Worm (Caenorhabditis elegans): ENCODE data around the gene nhr-4.

nhr-4 gene

ce11 chrIV:9878893-9879379 lies at the start of gene nhr-4:
Gene nhr-4 (plus strand): TSS chrIV:9879329.
- TF ChIP-seq nhr-6 (tag; optimal IDR thresholded peaks at IDR 0.05), result no peak
- TF ChIP-seq blmp-1 (tag; optimal IDR thresholded peaks at IDR 0.05; ENCODE audit: insufficient read depth), result no peak
- TF ChIP-seq nhr-21 (tag; optimal IDR thresholded peaks at IDR 0.05), result no peak
- TF ChIP-seq ama-1 (optimal IDR thresholded peaks at IDR 0.05), result no peak
- TF ChIP-seq mbf-1 (tag; optimal IDR thresholded peaks at IDR 0.05), result no peak
- no peak for TF ChIP-seq peb-1 (tag; optimal IDR thresholded peaks at IDR 0.05)
- TF ChIP-seq sma-9 (GFP tag; optimal IDR thresholded peaks at IDR 0.05), result no peak
- no peak for TF ChIP-seq sma-9 (tag; optimal IDR thresholded peaks at IDR 0.05)
- no peak for TF ChIP-seq nhr-237 (tag; optimal IDR thresholded peaks at IDR 0.05)
- TF ChIP-seq crh-2 (tag; optimal IDR thresholded peaks at IDR 0.05), result no peak
- TF ChIP-seq ztf-11 (tag; optimal IDR thresholded peaks at IDR 0.05), result no peak
- no peak for TF ChIP-seq nhr-77 (tag; optimal IDR thresholded peaks at IDR 0.05)
- TF ChIP-seq elt-1 (tag; optimal IDR thresholded peaks at IDR 0.05), result no peak
- no peak for TF ChIP-seq nhr-25 (tag; optimal IDR thresholded peaks at IDR 0.05)
- TF ChIP-seq skn-1 (tag; optimal IDR thresholded peaks at IDR 0.05), result no peak
- TF ChIP-seq sem-4 (tag; optimal IDR thresholded peaks at IDR 0.05), result no peak
- TF ChIP-seq ceh-16 (tag; optimal IDR thresholded peaks at IDR 0.05), result no peak
- no peak for TF ChIP-seq aly-2 (tag; optimal IDR thresholded peaks at IDR 0.05)
- TF ChIP-seq lin-11 (tag; optimal IDR thresholded peaks at IDR 0.05), result no peak

ce11 chrIV:9832586-9832985 lies 46.5 kb upstream of the nhr-4 start, which contains the start of gene kin-21:
Gene kin-21 (plus strand): TSS chrIV:9832886.
- no peak for TF ChIP-seq ztf-1 (GFP tag; conservative IDR thresholded peaks at IDR 0.05)
- no peak for TF ChIP-seq ceh-16 (tag; optimal IDR thresholded peaks at IDR 0.05)
- TF ChIP-seq nhr-10 (tag; optimal IDR thresholded peaks at IDR 0.05), result no peak
- TF ChIP-seq sma-3 (GFP tag; optimal IDR thresholded peaks at IDR 0.05), result no peak
- no peak for TF ChIP-seq unc-39 (tag; optimal IDR thresholded peaks at IDR 0.05)
- no peak for TF ChIP-seq dmd-4 (tag; optimal IDR thresholded peaks at IDR 0.05)
- TF ChIP-seq mdl-1 (tag; optimal IDR thresholded peaks at IDR 0.05), result no peak
- no peak for TF ChIP-seq snpc-4 (tag; optimal IDR thresholded peaks at IDR 0.05)
- TF ChIP-seq ZK546.5 (tag; optimal IDR thresholded peaks at IDR 0.05), result no peak
- no peak for TF ChIP-seq nhr-12 (tag; optimal IDR thresholded peaks at IDR 0.05)
- no peak for TF ChIP-seq peb-1 (tag; optimal IDR thresholded peaks at IDR 0.05)
- TF ChIP-seq C34F6.9 (tag; optimal IDR thresholded peaks at IDR 0.05), result no peak
- no peak for TF ChIP-seq ztf-11 (tag; optimal IDR thresholded peaks at IDR 0.05)
- no peak for TF ChIP-seq F13H6.1 (tag; optimal IDR thresholded peaks at IDR 0.05)
- TF ChIP-seq ama-1 (optimal IDR thresholded peaks at IDR 0.05), result no peak
- no peak for TF ChIP-seq lin-13 (GFP tag; optimal IDR thresholded peaks at IDR 0.05)
- TF ChIP-seq nhr-21 (tag; optimal IDR thresholded peaks at IDR 0.05), result no peak
- no peak for TF ChIP-seq nhr-23 (tag; optimal IDR thresholded peaks at IDR 0.05)

- TF ChIP-seq nhr-6 (tag; optimal IDR thresholded peaks at IDR 0.05) (no peak), elt-3 (tag; optimal IDR thresholded peaks at IDR 0.05) (no peak), lin-13 (GFP tag; optimal IDR thresholded peaks at IDR 0.05) (no peak), ceh-16 (tag; optimal IDR thresholded peaks at IDR 0.05) (no peak), blmp-1 (tag; optimal IDR thresholded peaks at IDR 0.05; ENCODE audit: insufficient read depth) (no peak), nhr-237 (tag; optimal IDR thresholded peaks at IDR 0.05) (no peak), ZK546.5 (tag; optimal IDR thresholded peaks at IDR 0.05) (no peak), F13H6.1 (tag; optimal IDR thresholded peaks at IDR 0.05) (no peak), nhr-129 (tag; optimal IDR thresholded peaks at IDR 0.05) (no peak), snpc-4 (tag; optimal IDR thresholded peaks at IDR 0.05) (no peak), aly-2 (tag; optimal IDR thresholded peaks at IDR 0.05) (no peak), C34F6.9 (tag; optimal IDR thresholded peaks at IDR 0.05) (no peak), lsy-2 (tag; optimal IDR thresholded peaks at IDR 0.05) (no peak), skn-1 (tag; optimal IDR thresholded peaks at IDR 0.05) (no peak), ztf-1 (GFP tag; conservative IDR thresholded peaks at IDR 0.05) (no peak), crh-2 (tag; optimal IDR thresholded peaks at IDR 0.05) (no peak), Y55F3AM.14 (GFP tag; optimal IDR thresholded peaks at IDR 0.05) (no peak), sem-4 (tag; optimal IDR thresholded peaks at IDR 0.05) (no peak), unc-55 (GFP tag; optimal IDR thresholded peaks at IDR 0.05) (no peak)
Observed at ce11 chrIV:9833337-9833736, 45.8 kb upstream of the nhr-4 start.

- TF ChIP-seq ztf-11 (tag; optimal IDR thresholded peaks at IDR 0.05), result no peak
- no peak for TF ChIP-seq F13H6.1 (tag; optimal IDR thresholded peaks at IDR 0.05)
- no peak for TF ChIP-seq mbf-1 (tag; optimal IDR thresholded peaks at IDR 0.05)
- TF ChIP-seq elt-1 (tag; optimal IDR thresholded peaks at IDR 0.05), result no peak
- no peak for TF ChIP-seq nhr-23 (tag; optimal IDR thresholded peaks at IDR 0.05)
- no peak for TF ChIP-seq Y55F3AM.14 (GFP tag; optimal IDR thresholded peaks at IDR 0.05)
- no peak for TF ChIP-seq nhr-12 (tag; optimal IDR thresholded peaks at IDR 0.05)
- TF ChIP-seq ztf-1 (GFP tag; conservative IDR thresholded peaks at IDR 0.05), result no peak
- TF ChIP-seq C34F6.9 (tag; optimal IDR thresholded peaks at IDR 0.05), result no peak
- TF ChIP-seq sma-9 (GFP tag; optimal IDR thresholded peaks at IDR 0.05), result no peak
- no peak for TF ChIP-seq sma-9 (tag; optimal IDR thresholded peaks at IDR 0.05)
- no peak for TF ChIP-seq lin-13 (GFP tag; optimal IDR thresholded peaks at IDR 0.05)
Observed at ce11 chrIV:9836317-9836716, 42.8 kb upstream of the nhr-4 start, which contains the start of gene msp-81. Gene msp-81 (minus strand): TSS chrIV:9836417.

Measured in whole organism, L2 larva.